Worm (Caenorhabditis elegans): ENCODE measurements around the gene F49H12.2.
A peak's percentile ranks its signal among the peaks of the same experiment; 100 is the strongest.

F49H12.2 gene

ce11 chrX:2084988-2085387 is at the start of gene F49H12.2:
F49H12.2 (plus strand) TSS chrX:2085288.
- TF ChIP-seq nhr-2 (tag; optimal IDR thresholded peaks at IDR 0.05) (no peak), mep-1 (tag; optimal IDR thresholded peaks at IDR 0.05) (no peak), ceh-83 (GFP tag; optimal IDR thresholded peaks at IDR 0.05) (no peak), unc-62 (GFP tag; optimal IDR thresholded peaks at IDR 0.05) (no peak), elt-3 (tag; optimal IDR thresholded peaks at IDR 0.05) (no peak), sptf-1 (tag; optimal IDR thresholded peaks at IDR 0.05) (no peak), unc-120 (tag; optimal IDR thresholded peaks at IDR 0.05; ENCODE audit: poor library complexity, severe bottlenecking) (no peak), elt-1 (tag; optimal IDR thresholded peaks at IDR 0.05; ENCODE audit: borderline replicate concordance, insufficient read depth) (no peak), mls-2 (tag; optimal IDR thresholded peaks at IDR 0.05) (no peak), nhr-76 (tag; optimal IDR thresholded peaks at IDR 0.05) (no peak), nhr-28 (tag; optimal IDR thresholded peaks at IDR 0.05) (no peak), ces-1 (GFP tag; optimal IDR thresholded peaks at IDR 0.05) (no peak)

- no peak for TF ChIP-seq mep-1 (tag; optimal IDR thresholded peaks at IDR 0.05)
Measured at ce11 chrX:2039358-2039757, 45.7 kb upstream of the F49H12.2 start, which contains the start of gene smex-2. smex-2 (minus strand) TSS chrX:2039458.

ce11 chrX:2040877-2041276 is 44.2 kb upstream of the F49H12.2 start:
- peak; percentile 41 for TF ChIP-seq elt-1 (tag; optimal IDR thresholded peaks at IDR 0.05; ENCODE audit: borderline replicate concordance, insufficient read depth)
- no peak for TF ChIP-seq tbx-8 (GFP tag; optimal IDR thresholded peaks at IDR 0.05)
- no peak for TF ChIP-seq ceh-39 (tag; optimal IDR thresholded peaks at IDR 0.05)

- TF ChIP-seq ces-1 (GFP tag; optimal IDR thresholded peaks at IDR 0.05) (peak; percentile 15), hlh-1 (tag; optimal IDR thresholded peaks at IDR 0.05) (no peak), tbx-8 (GFP tag; optimal IDR thresholded peaks at IDR 0.05) (no peak), sptf-1 (tag; optimal IDR thresholded peaks at IDR 0.05) (peak; percentile 57), M03D4.4 (tag; optimal IDR thresholded peaks at IDR 0.05) (peak; percentile 25), unc-120 (tag; optimal IDR thresholded peaks at IDR 0.05; ENCODE audit: poor library complexity, severe bottlenecking) (no peak)
Measured at ce11 chrX:2041448-2042138, 43.5 kb upstream of the F49H12.2 start.

- TF ChIP-seq ceh-39 (tag; optimal IDR thresholded peaks at IDR 0.05) (peak; percentile 10), nhr-76 (tag; optimal IDR thresholded peaks at IDR 0.05) (no peak), nhr-2 (tag; optimal IDR thresholded peaks at IDR 0.05) (peak; percentile 71), snpc-4 (tag; optimal IDR thresholded peaks at IDR 0.05) (no peak), elt-3 (tag; optimal IDR thresholded peaks at IDR 0.05) (no peak), sem-2 (GFP tag; optimal IDR thresholded peaks at IDR 0.05) (no peak), unc-39 (tag; optimal IDR thresholded peaks at IDR 0.05) (peak; percentile 91)
Measured at ce11 chrX:2042621-2043020, 42.5 kb upstream of the F49H12.2 start.

- TF ChIP-seq ceh-43 (GFP tag; optimal IDR thresholded peaks at IDR 0.05) (peak; percentile 73), nhr-76 (tag; optimal IDR thresholded peaks at IDR 0.05) (no peak), mep-1 (tag; optimal IDR thresholded peaks at IDR 0.05) (peak; percentile 14), lsy-2 (tag; optimal IDR thresholded peaks at IDR 0.05) (no peak), sem-2 (GFP tag; optimal IDR thresholded peaks at IDR 0.05) (no peak), M03D4.4 (tag; optimal IDR thresholded peaks at IDR 0.05) (peak; percentile 55), cnd-1 (tag; optimal IDR thresholded peaks at IDR 0.05) (peak; percentile 44), lin-32 (GFP tag; optimal IDR thresholded peaks at IDR 0.05) (no peak), unc-62 (GFP tag; optimal IDR thresholded peaks at IDR 0.05) (no peak), ham-2 (GFP tag; optimal IDR thresholded peaks at IDR 0.05) (no peak), ces-1 (GFP tag; optimal IDR thresholded peaks at IDR 0.05) (peak; percentile 65), sptf-1 (tag; optimal IDR thresholded peaks at IDR 0.05) (peak; percentile 70), lin-13 (tag; optimal IDR thresholded peaks at IDR 0.05) (no peak), drap-1 (GFP tag; optimal IDR thresholded peaks at IDR 0.05) (peak; percentile 28), ztf-11 (tag; optimal IDR thresholded peaks at IDR 0.05) (peak; percentile 36), ceh-83 (GFP tag; optimal IDR thresholded peaks at IDR 0.05) (no peak), hlh-1 (tag; optimal IDR thresholded peaks at IDR 0.05) (no peak), pha-4 (tag; optimal IDR thresholded peaks at IDR 0.05) (no peak), mls-2 (tag; optimal IDR thresholded peaks at IDR 0.05) (peak; percentile 84), unc-39 (tag; optimal IDR thresholded peaks at IDR 0.05) (no peak), elt-1 (tag; optimal IDR thresholded peaks at IDR 0.05; ENCODE audit: borderline replicate concordance, insufficient read depth) (no peak)
Measured at ce11 chrX:2043224-2043623, 41.9 kb upstream of the F49H12.2 start.

Data from whole organism, mixed stage, embryonic.